Fruit fly (Drosophila melanogaster) whole organism, pupa: ENCODE measurements around the gene CG3062.

Experiments
- CG10348 ChIP-seq: fragments of 200-800 bp; sonication (Bioruptor generic); IDR thresholded peaks from 2 replicates; pipeline ENCODE4 v1.3.6; 2022; ENCODE audit warnings: missing biosample characterization, missing genetic modification characterization
- CG12605 ChIP-seq: fragments of 200-800 bp; sonication (Bioruptor generic); IDR thresholded peaks from 2 replicates; pipeline ENCODE4 v1.3.6; 2022; ENCODE audit warnings: missing biosample characterization, missing genetic modification characterization
- CG13204 ChIP-seq: fragments of 200-800 bp; sonication (Bioruptor generic); optimal IDR thresholded peaks from 2 replicates; lab custom pipeline; 2018; ENCODE audit warnings: missing biosample characterization, mild to moderate bottlenecking, missing genetic modification characterization, moderate library complexity
- CG17806 ChIP-seq: fragments of 200-800 bp; sonication (Bioruptor generic); optimal IDR thresholded peaks from 2 replicates; lab custom pipeline; 2018; ENCODE audit warnings: missing biosample characterization, mild to moderate bottlenecking, missing genetic modification characterization, moderate library complexity
- CG32121 ChIP-seq: fragments of 200-800 bp; sonication (Bioruptor generic); IDR thresholded peaks from 2 replicates; pipeline ENCODE4 v1.3.6; 2022; ENCODE audit warnings: missing biosample characterization, missing genetic modification characterization
- CG8159 ChIP-seq: fragments of 200-800 bp; sonication (Bioruptor generic); optimal IDR thresholded peaks from 3 replicates; lab custom pipeline; 2018; ENCODE audit warnings: missing biosample characterization, mild to moderate bottlenecking, missing genetic modification characterization, moderate library complexity
- CG8301 ChIP-seq: fragments of 200-800 bp; sonication (Bioruptor generic); optimal IDR thresholded peaks from 2 replicates; lab custom pipeline; 2018; ENCODE audit warnings: missing biosample characterization, mild to moderate bottlenecking, missing genetic modification characterization
- CG9948 ChIP-seq: fragments of 200-800 bp; sonication (Bioruptor generic); optimal IDR thresholded peaks from 2 replicates; lab custom pipeline; 2018; ENCODE audit warnings: missing biosample characterization, mild to moderate bottlenecking, missing genetic modification characterization, moderate library complexity
- D1 ChIP-seq: fragments of 200-800 bp; sonication (Bioruptor generic); optimal IDR thresholded peaks from 2 replicates; lab custom pipeline; 2018; ENCODE audit warnings: missing biosample characterization, mild to moderate bottlenecking, missing genetic modification characterization, moderate library complexity
- EcR ChIP-seq: fragments of 200-800 bp; sonication (Bioruptor generic); optimal IDR thresholded peaks from 3 replicates; lab custom pipeline; 2019; ENCODE audit warnings: missing biosample characterization, missing genetic modification characterization, mild to moderate bottlenecking, moderate library complexity, missing genetic modification reagents
- Pif1B ChIP-seq: fragments of 200-800 bp; sonication (Bioruptor generic); optimal IDR thresholded peaks from 3 replicates; lab custom pipeline; 2016; ENCODE audit warnings: missing biosample characterization, missing genetic modification characterization
- Snoo ChIP-seq: fragments of 200-800 bp; sonication (Bioruptor generic); optimal IDR thresholded peaks from 3 replicates; lab custom pipeline; 2017; ENCODE audit warnings: missing biosample characterization, mild to moderate bottlenecking, missing genetic modification characterization, inconsistent platforms
- fd96Ca ChIP-seq: fragments of 200-800 bp; sonication (Bioruptor generic); IDR thresholded peaks from 3 replicates; pipeline ENCODE4 v1.3.6; 2022; ENCODE audit warnings: missing biosample characterization, missing genetic modification characterization
- gl ChIP-seq: fragments of 200-800 bp; sonication (Bioruptor generic); optimal IDR thresholded peaks from 2 replicates; lab custom pipeline; 2018; ENCODE audit warnings: missing biosample characterization, mild to moderate bottlenecking, missing genetic modification characterization

DNA sequence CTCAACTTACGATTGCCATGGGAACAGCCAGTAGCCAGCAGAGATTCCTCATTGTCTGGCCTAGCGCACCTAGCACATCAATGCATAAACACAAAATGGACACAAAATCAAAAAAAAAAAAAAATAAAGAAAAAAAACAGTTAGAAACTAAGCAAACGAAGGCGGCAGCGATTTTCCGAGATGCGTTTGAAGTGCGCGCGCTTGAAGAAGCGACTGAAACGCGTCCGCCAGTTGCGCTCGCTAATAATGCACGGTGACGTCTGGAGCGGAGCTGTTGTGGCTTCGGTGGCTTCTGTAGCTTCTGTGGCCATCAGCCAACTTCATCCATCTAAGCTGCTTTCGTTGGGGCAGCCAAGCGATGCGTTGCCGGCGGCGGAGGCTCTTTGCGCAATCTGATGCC lies 9.7 kb upstream of the CG3062 start, which contains the start of gene CG15473:
- TF ChIP-seq Pif1B (GFP tag; lab: Kevin White, UChicago), result no peak
- no peak for TF ChIP-seq D1 (tag; lab: Kevin White, UChicago)
- TF ChIP-seq Snoo, result no peak
- TF ChIP-seq CG17806, result no peak
- TF ChIP-seq CG13204 (GFP tag; lab: Kevin White, UChicago), result no peak
- TF ChIP-seq CG10348, result no peak
- TF ChIP-seq CG9948 (tag; lab: Kevin White, UChicago), result no peak
- no peak for TF ChIP-seq fd96Ca (GFP tag; lab: Robert Waterston, UW)
- TF ChIP-seq CG8159 (tag; lab: Kevin White, UChicago), result no peak
- no peak for TF ChIP-seq CG12605 (GFP tag; lab: Robert Waterston, UW)
- TF ChIP-seq CG32121 (GFP tag; lab: Robert Waterston, UW), result no peak
- TF ChIP-seq CG8301 (tag; lab: Kevin White, UChicago), result no peak
- no peak for TF ChIP-seq EcR (GFP tag; lab: Kevin White, UChicago)
- TF ChIP-seq gl, result no peak
